Worm (Caenorhabditis elegans) whole organism, young adult: ENCODE data around the gene gly-13.

Experiments
- B0035.1 ChIP-seq: sonication (generic microtip); optimal IDR thresholded peaks from 2 replicates; lab custom pipeline; 2016; ENCODE audit warnings: missing genetic modification characterization, mild to moderate bottlenecking, missing compliant biosample characterization, missing genotype, missing genetic modification reagents
- B0261.1 ChIP-seq: sonication (generic microtip); optimal IDR thresholded peaks from 2 replicates; lab custom pipeline; 2016; ENCODE audit warnings: mild to moderate bottlenecking, missing genetic modification characterization, moderate library complexity, missing compliant biosample characterization
- B0336.3 ChIP-seq: fragments of 200-800 bp; sonication (Bioruptor generic); IDR thresholded peaks from 2 replicates; pipeline ENCODE4 v1.3.6; 2022; ENCODE audit warnings: missing genetic modification characterization, missing compliant biosample characterization
- F10E7.11 ChIP-seq: sonication (generic microtip); optimal IDR thresholded peaks from 2 replicates; lab custom pipeline; 2017; ENCODE audit warnings: mild to moderate bottlenecking, missing genetic modification characterization, moderate library complexity, missing compliant biosample characterization
- F23B12.7 ChIP-seq: sonication (generic microtip); optimal IDR thresholded peaks from 2 replicates; lab custom pipeline; 2017; ENCODE audit warnings: missing genetic modification characterization, mild to moderate bottlenecking, missing compliant biosample characterization, antibody characterized with exemption, moderate library complexity; ENCODE audit not compliant: insufficient read depth
- F37B4.10 ChIP-seq: fragments of 200-800 bp; sonication (Bioruptor generic); IDR thresholded peaks from 2 replicates; pipeline ENCODE4 v1.3.6; 2022; ENCODE audit warnings: missing genetic modification characterization, missing compliant biosample characterization
- T26A5.8 ChIP-seq: sonication (generic microtip); optimal IDR thresholded peaks from 2 replicates; lab custom pipeline; 2016; ENCODE audit warnings: missing genetic modification characterization, missing compliant biosample characterization
- Y53F4B.3 ChIP-seq: fragments of 200-800 bp; sonication (Bioruptor generic); IDR thresholded peaks from 2 replicates; pipeline ENCODE4 v1.3.6; 2022; ENCODE audit warnings: missing genetic modification reagents, missing genetic modification characterization, missing compliant biosample characterization
- Y53G8AR.9 ChIP-seq: fragments of 200-800 bp; sonication (Bioruptor generic); conservative IDR thresholded peaks from 2 replicates; pipeline ENCODE4 v1.3.6; 2022; ENCODE audit warnings: missing genetic modification reagents, missing genetic modification characterization, missing compliant biosample characterization
- Y56A3A.18 ChIP-seq: fragments of 200-800 bp; sonication (Bioruptor generic); IDR thresholded peaks from 2 replicates; pipeline ENCODE4 v1.3.6; 2022; ENCODE audit warnings: missing genetic modification reagents, missing genetic modification characterization, missing compliant biosample characterization
- Y67H2A.10 ChIP-seq: fragments of 200-800 bp; sonication (Bioruptor generic); conservative IDR thresholded peaks from 2 replicates; pipeline ENCODE4 v1.3.6; 2022; ENCODE audit warnings: missing genetic modification reagents, missing genetic modification characterization, missing compliant biosample characterization
- akir-1 ChIP-seq: fragments of 200-800 bp; sonication (Bioruptor generic); optimal IDR thresholded peaks from 2 replicates; lab custom pipeline; 2018; ENCODE audit warnings: mild to moderate bottlenecking, missing genetic modification characterization, moderate library complexity, missing compliant biosample characterization
- aptf-2 ChIP-seq: fragments of 200-800 bp; sonication (Bioruptor generic); conservative IDR thresholded peaks from 2 replicates; pipeline ENCODE4 v1.3.6; 2022; ENCODE audit warnings: missing genetic modification reagents, missing genetic modification characterization, missing compliant biosample characterization
- athp-1 ChIP-seq: sonication (generic microtip); optimal IDR thresholded peaks from 2 replicates; lab custom pipeline; 2017; ENCODE audit warnings: mild to moderate bottlenecking, missing genetic modification characterization, missing compliant biosample characterization
- cebp-2 ChIP-seq: fragments of 200-800 bp; sonication (Bioruptor generic); IDR thresholded peaks from 2 replicates; pipeline ENCODE4 v1.3.6; 2022; ENCODE audit warnings: missing genetic modification characterization, missing compliant biosample characterization
- die-1 ChIP-seq: sonication (generic microtip); optimal IDR thresholded peaks from 2 replicates; lab custom pipeline; 2016; ENCODE audit warnings: missing genotype, mild to moderate bottlenecking, missing genetic modification characterization, missing compliant biosample characterization
- dpff-1 ChIP-seq: sonication (generic microtip); optimal IDR thresholded peaks from 2 replicates; lab custom pipeline; 2017; ENCODE audit warnings: mild to moderate bottlenecking, missing genetic modification characterization, missing compliant biosample characterization
- gei-17 ChIP-seq: fragments of 200-800 bp; sonication (Bioruptor generic); optimal IDR thresholded peaks from 2 replicates; lab custom pipeline; 2018; ENCODE audit warnings: mild to moderate bottlenecking, missing genetic modification characterization, missing compliant biosample characterization
- him-1 ChIP-seq: sonication (generic microtip); optimal IDR thresholded peaks from 2 replicates; lab custom pipeline; 2016; ENCODE audit warnings: missing genotype, missing genetic modification reagents, missing genetic modification characterization, missing compliant biosample characterization
- hlh-12 ChIP-seq: sonication (generic microtip); optimal IDR thresholded peaks from 2 replicates; lab custom pipeline; 2016; ENCODE audit warnings: missing genetic modification characterization, missing compliant biosample characterization
- hlh-26 ChIP-seq: fragments of 200-800 bp; sonication (Bioruptor generic); conservative IDR thresholded peaks from 2 replicates; pipeline ENCODE4 v1.3.6; 2022; ENCODE audit warnings: missing genetic modification reagents, missing genetic modification characterization, missing compliant biosample characterization
- hmg-1.2 ChIP-seq: fragments of 200-800 bp; sonication (Bioruptor generic); IDR thresholded peaks from 2 replicates; pipeline ENCODE4 v1.3.6; 2022; ENCODE audit warnings: missing genetic modification reagents, missing genetic modification characterization, missing compliant biosample characterization
- lin-40 ChIP-seq: sonication (generic microtip); optimal IDR thresholded peaks from 2 replicates; lab custom pipeline; 2016; ENCODE audit warnings: missing genetic modification characterization, mild to moderate bottlenecking, missing compliant biosample characterization, missing genotype, missing genetic modification reagents
- lin-54 ChIP-seq: fragments of 200-800 bp; sonication (Bioruptor generic); optimal IDR thresholded peaks from 2 replicates; lab custom pipeline; 2018; ENCODE audit warnings: mild to moderate bottlenecking, missing genetic modification characterization, missing compliant biosample characterization
- madf-10 ChIP-seq: sonication (generic microtip); optimal IDR thresholded peaks from 2 replicates; lab custom pipeline; 2016; ENCODE audit warnings: mild to moderate bottlenecking, missing genetic modification characterization, missing compliant biosample characterization
- mel-28 ChIP-seq: sonication (generic microtip); optimal IDR thresholded peaks from 2 replicates; lab custom pipeline; 2016; ENCODE audit warnings: borderline replicate concordance, mild to moderate bottlenecking, missing genetic modification characterization, missing compliant biosample characterization
- nfyb-1 ChIP-seq: fragments of 200-800 bp; sonication (Bioruptor generic); IDR thresholded peaks from 2 replicates; pipeline ENCODE4 v1.3.6; 2022; ENCODE audit warnings: missing genetic modification reagents, missing genetic modification characterization, missing compliant biosample characterization
- pha-4 ChIP-seq: fragments of 150-350 bp; sonication (generic microtip); optimal IDR thresholded peaks from 2 replicates; lab custom pipeline; 2014; ENCODE audit warnings: missing biosample characterization, missing genetic modification reagents, missing genetic modification characterization
- repo-1 ChIP-seq: sonication (generic microtip); optimal IDR thresholded peaks from 2 replicates; lab custom pipeline; 2017; ENCODE audit warnings: mild to moderate bottlenecking, missing genetic modification characterization, missing compliant biosample characterization
- snpc-4 ChIP-seq, 5 experiments: fragments of 150-350 bp in 1 of 5; sonication (generic microtip) in 4 of 5; optimal IDR thresholded peaks; 2 replicates each; lab custom pipeline; 2014 to 2018; ENCODE audit warnings: missing genetic modification characterization in 5 of 5, missing biosample characterization in 3 of 5, antibody characterized with exemption in 2 of 5, mild to moderate bottlenecking in 2 of 5, missing compliant biosample characterization in 2 of 5, missing genotype in 2 of 5, moderate library complexity in 2 of 5, missing genetic modification reagents in 1 of 5
- tbx-9 ChIP-seq: sonication (generic microtip); optimal IDR thresholded peaks from 2 replicates; lab custom pipeline; 2016; ENCODE audit warnings: borderline replicate concordance, missing genetic modification characterization, inconsistent platforms, missing compliant biosample characterization
- tlf-1 ChIP-seq: fragments of 200-800 bp; sonication (Bioruptor generic); optimal IDR thresholded peaks from 2 replicates; lab custom pipeline; 2018; ENCODE audit warnings: mild to moderate bottlenecking, missing genetic modification characterization, missing compliant biosample characterization
- unc-62 ChIP-seq: fragments of 150-350 bp; optimal IDR thresholded peaks from 2 replicates; lab custom pipeline; 2014; ENCODE audit warnings: missing biosample characterization, missing genetic modification reagents, missing genetic modification characterization
- xnd-1 ChIP-seq: sonication (generic microtip); optimal IDR thresholded peaks from 2 replicates; lab custom pipeline; 2016; ENCODE audit warnings: missing genotype, missing genetic modification reagents, missing genetic modification characterization, missing compliant biosample characterization
- zim-3 ChIP-seq: sonication (generic microtip); optimal IDR thresholded peaks from 2 replicates; lab custom pipeline; 2017; ENCODE audit warnings: mild to moderate bottlenecking, missing genetic modification characterization, moderate library complexity, missing compliant biosample characterization
- ztf-25 ChIP-seq: fragments of 200-800 bp; sonication (Bioruptor generic); IDR thresholded peaks from 2 replicates; pipeline ENCODE4 v1.3.6; 2022; ENCODE audit warnings: missing genetic modification reagents, missing genetic modification characterization, missing compliant biosample characterization
- ztf-3 ChIP-seq: fragments of 200-800 bp; sonication (Bioruptor generic); optimal IDR thresholded peaks from 2 replicates; lab custom pipeline; 2018; ENCODE audit warnings: mild to moderate bottlenecking, missing genetic modification characterization, missing compliant biosample characterization
- ztf-6 ChIP-seq: fragments of 200-800 bp; sonication (Bioruptor generic); IDR thresholded peaks from 2 replicates; pipeline ENCODE4 v1.3.6; 2022; ENCODE audit warnings: missing genetic modification reagents, missing genetic modification characterization, missing compliant biosample characterization

Gene gly-13

DNA sequence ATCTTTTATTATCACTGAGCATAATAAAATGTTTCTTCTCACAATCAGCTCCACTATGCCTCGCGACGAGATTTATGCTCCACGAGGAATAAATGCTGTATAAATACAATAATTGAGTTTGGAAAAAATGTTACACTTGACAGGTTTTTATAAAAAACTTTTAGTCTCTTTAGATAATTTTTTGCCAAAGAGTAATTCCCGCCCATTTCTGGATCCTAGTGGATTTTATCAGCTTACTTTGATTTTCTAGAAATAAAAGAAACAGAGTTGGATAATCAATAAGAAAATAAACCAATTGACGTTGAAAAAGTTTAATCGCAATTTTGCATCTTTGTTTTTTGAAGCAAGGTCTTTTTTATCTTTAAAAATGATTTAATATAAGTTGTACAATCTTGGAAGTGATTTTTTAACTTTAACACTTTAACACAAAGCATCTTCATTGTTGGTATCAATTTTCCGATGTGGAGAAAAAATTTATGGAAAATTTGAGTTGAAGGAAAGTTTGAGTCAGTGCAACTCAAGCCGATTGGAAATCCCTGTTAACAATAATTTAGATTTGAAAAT is 34.7 kb downstream of the gly-13 start:
- peak; percentile 70; the same call in 1 of the 2 replicates for TF ChIP-seq Y53G8AR.9 (GFP tag; lab: Robert Waterston, UW)
- no peak for TF ChIP-seq ztf-3
- TF ChIP-seq hlh-26 (GFP tag; lab: Robert Waterston, UW): no peak
- TF ChIP-seq B0261.1 (tag; lab: Kevin White, UChicago): no peak
- TF ChIP-seq B0336.3: peak; percentile 54; the same call in 1 of the 2 replicates
- TF ChIP-seq repo-1: no peak
- no peak for TF ChIP-seq F37B4.10 (GFP tag; lab: Robert Waterston, UW)
- no peak for TF ChIP-seq mel-28 (tag; lab: Kevin White, UChicago)
- no peak for TF ChIP-seq tbx-9 (tag; lab: Kevin White, UChicago)
- no peak for TF ChIP-seq xnd-1 (tag; lab: Kevin White, UChicago)
- TF ChIP-seq F23B12.7: no peak
- no peak for TF ChIP-seq die-1 (tag; lab: Kevin White, UChicago)
- TF ChIP-seq madf-10 (tag; lab: Kevin White, UChicago): peak; percentile 0
- TF ChIP-seq hlh-12: no peak
- no peak for TF ChIP-seq lin-40 (tag; lab: Kevin White, UChicago)
- no peak for TF ChIP-seq pha-4 (tag; lab: Kevin White, UChicago)
- no peak for TF ChIP-seq cebp-2 (GFP tag; lab: Robert Waterston, UW)
- peak; percentile 17 for TF ChIP-seq tlf-1
- TF ChIP-seq zim-3: no peak
- no peak for TF ChIP-seq T26A5.8 (tag; lab: Kevin White, UChicago)
- no peak for TF ChIP-seq unc-62 (GFP tag; lab: Kevin White, UChicago)
- TF ChIP-seq nfyb-1 (GFP tag; lab: Robert Waterston, UW): 0 out of 2 replicates have a peak, but pooled peaks have one; percentile 41
- TF ChIP-seq lin-54: no peak
- no peak for TF ChIP-seq Y67H2A.10
- no peak for TF ChIP-seq ztf-25
- TF ChIP-seq aptf-2 (GFP tag; lab: Robert Waterston, UW): no peak
- TF ChIP-seq snpc-4 (GFP tag; optimal IDR thresholded peaks at IDR 0.05; lab: Kevin White, UChicago): no peak
- TF ChIP-seq snpc-4 (tag; optimal IDR thresholded peaks at IDR 0.05; lab: Kevin White, UChicago): no peak
- no peak for TF ChIP-seq athp-1
- TF ChIP-seq gei-17: no peak
- peak; percentile 63; the same call in 1 of the 2 replicates for TF ChIP-seq Y56A3A.18
- no peak for TF ChIP-seq dpff-1 (tag; lab: Kevin White, UChicago)
- TF ChIP-seq akir-1 (GFP tag; lab: Kevin White, UChicago): no peak
- TF ChIP-seq F10E7.11 (tag; lab: Kevin White, UChicago): no peak

DNA sequence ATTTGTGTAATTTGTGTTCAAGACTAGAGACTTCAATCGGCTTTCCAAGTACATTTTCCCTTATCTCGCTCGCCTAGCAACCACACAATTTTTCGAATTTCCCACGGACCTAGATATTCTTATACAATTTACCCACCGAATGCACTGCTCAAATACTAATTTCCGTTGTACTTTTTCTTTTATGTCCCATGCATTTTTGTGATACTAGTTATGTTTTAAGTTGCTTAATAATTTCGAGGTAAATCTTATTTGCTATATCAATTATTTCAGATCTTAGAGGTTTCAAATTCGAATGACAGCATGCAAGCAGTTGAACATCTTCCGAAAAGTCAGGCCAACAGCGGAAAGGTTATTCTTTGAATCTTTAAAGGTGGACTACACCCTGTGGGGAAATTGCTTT is 36.9 kb downstream of the gly-13 start, which contains the start of gene F18G5.1:
Gene F18G5.1, plus strand, starts transcription at position 301 of the 400 bp plus-strand sequence.
- TF ChIP-seq T26A5.8 (tag; lab: Kevin White, UChicago) (no peak), hmg-1.2 (GFP tag; lab: Robert Waterston, UW) (no peak), Y53F4B.3 (GFP tag; lab: Robert Waterston, UW) (no peak), B0035.1 (no peak), ztf-6 (GFP tag; lab: Robert Waterston, UW) (no peak), him-1 (tag; lab: Kevin White, UChicago) (no peak)
